Fruit fly (Drosophila melanogaster) whole organism: ENCODE data around the gene CG4653.

Source experiments
- EcR ChIP-seq, 2 experiments: fragments of >200 bp; optimal IDR thresholded peaks; 2 replicates each; lab custom pipeline; 2017; ENCODE audit warnings: missing biosample characterization in 2 of 2, missing genetic modification characterization in 2 of 2, missing genetic modification reagents in 2 of 2
- pan ChIP-seq: fragments of >200 bp; optimal IDR thresholded peaks from 2 replicates; lab custom pipeline; 2017
- psq ChIP-seq: fragments of >200 bp; optimal IDR thresholded peaks from 2 replicates; lab custom pipeline; 2017

- TF ChIP-seq pan, result no peak
- TF ChIP-seq psq (lab: Kevin White, UChicago), result no peak
- TF ChIP-seq EcR (GFP tag; optimal IDR thresholded peaks at IDR 0.05; lab: Kevin White, UChicago), result no peak
These were observed at the start of gene CG4653, which contains the start of gene CG9673 for dm6 chrX:16703747-16704146.
